Worm (Caenorhabditis elegans): Measurements from ENCODE around the gene bmk-1.

DNA sequence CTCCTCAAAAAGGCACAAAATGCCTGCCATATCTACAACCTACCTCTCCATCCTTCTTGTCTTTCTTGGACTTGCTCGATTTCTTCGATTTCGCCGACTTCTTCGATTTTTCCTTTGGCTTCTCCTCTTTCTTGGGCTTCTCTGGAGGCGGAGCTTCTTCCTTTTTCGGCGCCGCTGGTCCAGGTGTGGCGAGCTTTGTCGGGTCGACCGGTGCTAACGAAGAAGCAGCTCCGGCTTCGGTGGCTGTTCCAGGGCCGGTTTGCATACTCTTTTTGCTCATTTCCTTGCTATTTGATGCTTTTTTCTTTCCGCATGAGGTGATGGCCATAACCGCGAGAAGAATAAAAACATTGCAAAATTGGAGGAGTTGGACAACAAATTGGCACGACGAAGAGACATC lies 23.7 kb upstream of the bmk-1 start:
- TF ChIP-seq med-1 (GFP tag; optimal IDR thresholded peaks at IDR 0.05; ENCODE audit: insufficient read depth) (no peak), ref-1 (GFP tag; conservative IDR thresholded peaks at IDR 0.05) (no peak), cog-1 (tag; optimal IDR thresholded peaks at IDR 0.05) (no peak), klf-2 (GFP tag; conservative IDR thresholded peaks at IDR 0.05) (no peak)
